Fruit fly (Drosophila melanogaster) whole organism, embryonic: ENCODE results near the gene HP1c.

Source experiments
- BEAF-32 ChIP-seq: fragments of 200-800 bp; sonication (Bioruptor generic); optimal IDR thresholded peaks from 3 replicates; lab custom pipeline; 2017; ENCODE audit warnings: missing biosample characterization, missing genetic modification characterization, mild to moderate bottlenecking, moderate library complexity, missing genetic modification reagents
- Bteb2 ChIP-seq: fragments of 200-800 bp; sonication (Bioruptor generic); optimal IDR thresholded peaks from 2 replicates; lab custom pipeline; 2016; ENCODE audit warnings: missing biosample characterization, missing genetic modification characterization
- CG10147 ChIP-seq: fragments of 200-800 bp; sonication (Bioruptor generic); optimal IDR thresholded peaks from 2 replicates; lab custom pipeline; 2019; ENCODE audit warnings: missing biosample characterization, mild to moderate bottlenecking, missing genetic modification characterization, moderate library complexity
- CG1024 ChIP-seq: fragments of 200-800 bp; sonication (Bioruptor generic); IDR thresholded peaks from 2 replicates; pipeline ENCODE4 v1.3.6; 2022; ENCODE audit warnings: missing biosample characterization, missing genetic modification characterization
- CG10321 ChIP-seq: fragments of 200-800 bp; sonication (Bioruptor generic); IDR thresholded peaks from 2 replicates; pipeline ENCODE4 v1.3.6; 2022; ENCODE audit warnings: missing biosample characterization, missing genetic modification characterization
- CG11456 ChIP-seq: fragments of 200-800 bp; sonication (Bioruptor generic); IDR thresholded peaks from 3 replicates; pipeline ENCODE4 v1.3.6; 2022; ENCODE audit warnings: missing biosample characterization, missing genetic modification characterization
- CG12071 ChIP-seq: fragments of 200-800 bp; sonication (Bioruptor generic); optimal IDR thresholded peaks from 3 replicates; lab custom pipeline; 2018; ENCODE audit warnings: missing biosample characterization, mild to moderate bottlenecking, missing genetic modification characterization
- CG12744 ChIP-seq: fragments of 200-800 bp; sonication (Bioruptor generic); optimal IDR thresholded peaks from 2 replicates; lab custom pipeline; 2016; ENCODE audit warnings: missing biosample characterization, missing genetic modification characterization
- CG12769 ChIP-seq: fragments of 200-800 bp; sonication (Bioruptor generic); optimal IDR thresholded peaks from 2 replicates; lab custom pipeline; 2019; ENCODE audit warnings: missing biosample characterization, mild to moderate bottlenecking, missing genetic modification characterization, moderate library complexity
- CG15514 ChIP-seq: fragments of 200-800 bp; sonication (Bioruptor generic); optimal IDR thresholded peaks from 3 replicates; lab custom pipeline; 2017; ENCODE audit warnings: missing biosample characterization, missing genetic modification characterization, mild to moderate bottlenecking, moderate library complexity, missing genetic modification reagents
- CG17802 ChIP-seq: fragments of 200-800 bp; sonication (Bioruptor generic); optimal IDR thresholded peaks from 2 replicates; lab custom pipeline; 2018; ENCODE audit warnings: missing biosample characterization, mild to moderate bottlenecking, missing genetic modification characterization, moderate library complexity
- CG1792 ChIP-seq: fragments of 200-800 bp; sonication (Bioruptor generic); optimal IDR thresholded peaks from 2 replicates; lab custom pipeline; 2016; ENCODE audit warnings: missing biosample characterization, missing genetic modification characterization
- CG18011 ChIP-seq: fragments of 200-800 bp; sonication (Bioruptor generic); optimal IDR thresholded peaks from 2 replicates; lab custom pipeline; 2017; ENCODE audit warnings: missing biosample characterization, missing genetic modification characterization, mild to moderate bottlenecking, moderate library complexity, missing genotype
- CG2199 ChIP-seq: fragments of 200-800 bp; sonication (Bioruptor generic); IDR thresholded peaks from 3 replicates; pipeline ENCODE4 v1.3.6; 2022; ENCODE audit warnings: missing biosample characterization, missing genetic modification characterization
- CG30403 ChIP-seq: fragments of 200-800 bp; sonication (Bioruptor generic); optimal IDR thresholded peaks from 3 replicates; lab custom pipeline; 2016; ENCODE audit warnings: missing biosample characterization, missing genetic modification characterization
- CG42726 ChIP-seq: fragments of 200-800 bp; sonication (Bioruptor generic); IDR thresholded peaks from 2 replicates; pipeline ENCODE4 v1.3.6; 2022; ENCODE audit warnings: missing biosample characterization, missing genetic modification characterization; ENCODE audit not compliant: partially characterized antibody
- CG4404 ChIP-seq: fragments of 200-800 bp; sonication (Bioruptor generic); IDR thresholded peaks from 2 replicates; pipeline ENCODE4 v1.3.6; 2022; ENCODE audit warnings: missing biosample characterization, missing genetic modification characterization
- CG9609 ChIP-seq: fragments of 200-800 bp; sonication (Bioruptor generic); optimal IDR thresholded peaks from 3 replicates; lab custom pipeline; 2016; ENCODE audit warnings: missing biosample characterization, missing genetic modification characterization
- Chrac-16 ChIP-seq: fragments of 200-800 bp; sonication (Bioruptor generic); optimal IDR thresholded peaks from 3 replicates; lab custom pipeline; 2016; ENCODE audit warnings: missing biosample characterization, missing genetic modification characterization
- D ChIP-seq, 2 experiments: fragments of 200-800 bp in 1 of 2; fragments of >200 bp in 1 of 2; sonication (Bioruptor generic) in 1 of 2; optimal IDR thresholded peaks; 2 replicates in 1 of 2; 3 replicates in 1 of 2; lab custom pipeline; 2017; ENCODE audit warnings: mild to moderate bottlenecking in 1 of 2, missing biosample characterization in 1 of 2, missing genetic modification characterization in 1 of 2, missing genetic modification reagents in 1 of 2
- Dbx ChIP-seq: fragments of 200-800 bp; sonication (Bioruptor generic); IDR thresholded peaks from 3 replicates; pipeline ENCODE4 v1.3.6; 2022; ENCODE audit warnings: missing biosample characterization, missing genetic modification characterization
- Deaf1 ChIP-seq: fragments of 200-800 bp; optimal IDR thresholded peaks from 3 replicates; lab custom pipeline; 2019; ENCODE audit warnings: missing biosample characterization, mild to moderate bottlenecking, missing genetic modification characterization, moderate library complexity
- Drgx ChIP-seq: fragments of 200-800 bp; sonication (Bioruptor generic); IDR thresholded peaks from 2 replicates; pipeline ENCODE4 v1.3.6; 2022; ENCODE audit warnings: missing biosample characterization, missing genetic modification characterization
- ERR ChIP-seq: fragments of 200-800 bp; sonication (Bioruptor generic); optimal IDR thresholded peaks from 2 replicates; lab custom pipeline; 2016; ENCODE audit warnings: missing biosample characterization, missing genetic modification characterization
- Kr ChIP-seq: fragments of 200-800 bp; sonication (Bioruptor generic); optimal IDR thresholded peaks from 2 replicates; lab custom pipeline; 2017; ENCODE audit warnings: missing biosample characterization, mild to moderate bottlenecking, missing genetic modification characterization
- MTF-1 ChIP-seq: fragments of 200-800 bp; sonication (Bioruptor generic); optimal IDR thresholded peaks from 2 replicates; lab custom pipeline; 2018; ENCODE audit warnings: missing biosample characterization, mild to moderate bottlenecking, missing genetic modification characterization, borderline replicate concordance
- Myb ChIP-seq: fragments of 200-800 bp; sonication (Bioruptor generic); optimal IDR thresholded peaks from 2 replicates; lab custom pipeline; 2016; ENCODE audit warnings: missing biosample characterization, missing genetic modification characterization
- Optix ChIP-seq: fragments of 200-800 bp; sonication (Bioruptor generic); IDR thresholded peaks from 3 replicates; pipeline ENCODE4 v1.3.6; 2022; ENCODE audit warnings: missing biosample characterization, missing genetic modification characterization
- Rfx ChIP-seq: fragments of 200-800 bp; sonication (Bioruptor generic); IDR thresholded peaks from 2 replicates; pipeline ENCODE4 v1.3.6; 2022; ENCODE audit warnings: missing biosample characterization, missing genetic modification characterization
- Rx ChIP-seq: fragments of 200-800 bp; sonication (Bioruptor generic); IDR thresholded peaks from 2 replicates; pipeline ENCODE4 v1.3.6; 2022; ENCODE audit warnings: missing biosample characterization, missing genetic modification characterization
- btn ChIP-seq: fragments of 200-800 bp; sonication (Bioruptor generic); optimal IDR thresholded peaks from 2 replicates; lab custom pipeline; 2016; ENCODE audit warnings: missing biosample characterization, missing genetic modification characterization
- cas ChIP-seq: fragments of 200-800 bp; sonication (Bioruptor generic); IDR thresholded peaks from 2 replicates; pipeline ENCODE4 v1.3.6; 2022; ENCODE audit warnings: missing biosample characterization, missing genetic modification characterization
- chinmo ChIP-seq: fragments of 200-800 bp; sonication (Bioruptor generic); IDR thresholded peaks from 4 replicates; pipeline ENCODE4 v1.3.6; 2022; ENCODE audit warnings: missing biosample characterization, missing genetic modification characterization; ENCODE audit not compliant: partially characterized antibody
- dati ChIP-seq: fragments of 200-800 bp; sonication (Bioruptor generic); IDR thresholded peaks from 2 replicates; pipeline ENCODE4 v1.3.6; 2022; ENCODE audit warnings: missing biosample characterization, missing genetic modification characterization
- dm ChIP-seq: fragments of 200-800 bp; sonication (Bioruptor generic); optimal IDR thresholded peaks from 3 replicates; lab custom pipeline; 2016; ENCODE audit warnings: missing biosample characterization, missing genetic modification characterization
- ftz-f1 ChIP-seq: fragments of 200-800 bp; sonication (Bioruptor generic); optimal IDR thresholded peaks from 2 replicates; lab custom pipeline; 2016; ENCODE audit warnings: missing biosample characterization, missing genetic modification characterization
- grn ChIP-seq: fragments of 200-800 bp; sonication (Bioruptor generic); optimal IDR thresholded peaks from 3 replicates; lab custom pipeline; 2017; ENCODE audit warnings: missing biosample characterization, missing genetic modification characterization
- gro ChIP-seq: fragments of 200-800 bp; sonication (Bioruptor generic); optimal IDR thresholded peaks from 2 replicates; lab custom pipeline; 2016; ENCODE audit warnings: missing biosample characterization, missing genetic modification characterization
- lab ChIP-seq: fragments of 200-800 bp; sonication (Bioruptor generic); optimal IDR thresholded peaks from 3 replicates; lab custom pipeline; 2017; ENCODE audit warnings: missing biosample characterization, missing genetic modification characterization, mild to moderate bottlenecking, moderate library complexity, missing genetic modification reagents
- lola ChIP-seq, 3 experiments: fragments of >200 bp in 2 of 3; fragments of 200-800 bp in 1 of 3; sonication (Bioruptor generic) in 1 of 3; optimal IDR thresholded peaks; 2 replicates each; lab custom pipeline; 2017 to 2019; ENCODE audit warnings: missing biosample characterization in 3 of 3, missing genetic modification characterization in 3 of 3, mild to moderate bottlenecking in 1 of 3, moderate library complexity in 1 of 3
- luna ChIP-seq: fragments of 200-800 bp; sonication (Bioruptor generic); optimal IDR thresholded peaks from 2 replicates; lab custom pipeline; 2016; ENCODE audit warnings: missing biosample characterization, missing genetic modification characterization
- p53 ChIP-seq: fragments of 200-800 bp; sonication (Bioruptor generic); optimal IDR thresholded peaks from 2 replicates; lab custom pipeline; 2016; ENCODE audit warnings: missing biosample characterization, missing genetic modification characterization
- pan ChIP-seq, 4 experiments: fragments of >200 bp in 3 of 4; fragments of 200-800 bp in 1 of 4; sonication (Bioruptor generic) in 1 of 4; optimal IDR thresholded peaks in 3 of 4; IDR thresholded peaks in 1 of 4; 2 replicates each; pipeline versions ENCODE4 v1.3.6 to Lab custom; 2017 to 2022; ENCODE audit warnings: missing biosample characterization in 2 of 4, missing genetic modification characterization in 2 of 4, mixed read lengths in 1 of 4
- pfk ChIP-seq: fragments of 200-800 bp; sonication (Bioruptor generic); optimal IDR thresholded peaks from 2 replicates; lab custom pipeline; 2018; ENCODE audit warnings: missing biosample characterization, mild to moderate bottlenecking, missing genetic modification characterization, moderate library complexity
- pros ChIP-seq: fragments of 200-800 bp; sonication (Bioruptor generic); optimal IDR thresholded peaks from 3 replicates; lab custom pipeline; 2019; ENCODE audit warnings: missing biosample characterization, mild to moderate bottlenecking, missing genetic modification characterization, moderate library complexity
- pzg ChIP-seq: fragments of 200-800 bp; sonication (Bioruptor generic); optimal IDR thresholded peaks from 3 replicates; lab custom pipeline; 2018; ENCODE audit warnings: missing biosample characterization, mild to moderate bottlenecking, missing genetic modification characterization, moderate library complexity
- repo ChIP-seq: fragments of 200-800 bp; sonication (Bioruptor generic); optimal IDR thresholded peaks from 2 replicates; lab custom pipeline; 2016; ENCODE audit warnings: missing biosample characterization, missing genetic modification characterization
- shn ChIP-seq: fragments of 200-800 bp; sonication (Bioruptor generic); optimal IDR thresholded peaks from 3 replicates; lab custom pipeline; 2016; ENCODE audit warnings: missing biosample characterization, missing genetic modification characterization
- sr ChIP-seq: fragments of 200-800 bp; sonication (Bioruptor generic); IDR thresholded peaks from 3 replicates; pipeline ENCODE4 v1.3.6; 2022; ENCODE audit warnings: missing biosample characterization, missing genetic modification characterization
- twi ChIP-seq: fragments of 200-800 bp; optimal IDR thresholded peaks from 2 replicates; lab custom pipeline; 2019; ENCODE audit warnings: missing biosample characterization, mild to moderate bottlenecking, missing genetic modification characterization, moderate library complexity
- vvl ChIP-seq: fragments of 200-800 bp; sonication (Bioruptor generic); IDR thresholded peaks from 2 replicates; pipeline ENCODE4 v1.3.6; 2022; ENCODE audit warnings: missing biosample characterization, missing genetic modification characterization

Gene HP1c

DNA sequence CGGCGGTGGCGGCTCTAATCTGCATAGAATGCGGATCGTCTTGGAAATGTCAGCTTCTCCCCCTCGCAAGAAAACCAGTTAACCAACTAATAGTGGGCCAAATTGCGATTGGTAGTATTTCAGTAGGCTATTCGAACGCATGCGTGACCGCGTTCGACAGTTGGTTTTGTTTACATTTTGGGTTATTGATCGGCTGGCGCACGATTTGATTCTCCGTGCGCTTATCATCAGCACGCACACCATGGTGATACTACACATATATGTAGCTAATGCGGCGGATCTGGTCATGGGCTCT lies 8.1 kb downstream of the HP1c start:
- peak; percentile 98 for TF ChIP-seq chinmo (GFP tag; lab: Robert Waterston, UW)
- no peak for TF ChIP-seq gro (GFP tag; lab: Kevin White, UChicago)
- TF ChIP-seq sr (GFP tag; lab: Robert Waterston, UW): no peak
- TF ChIP-seq CG15514 (GFP tag; lab: Kevin White, UChicago): no peak
- TF ChIP-seq CG11456 (GFP tag; lab: Robert Waterston, UW): no peak
- no peak for TF ChIP-seq pan (optimal IDR thresholded peaks at IDR 0.05; lab: Kevin White, UChicago)
- no peak for TF ChIP-seq pan (GFP tag; optimal IDR thresholded peaks at IDR 0.05 in 1 of 2, IDR thresholded peaks at IDR 0.05 in 1 of 2)
- no peak for TF ChIP-seq dm (GFP tag; lab: Kevin White, UChicago)
- TF ChIP-seq pzg (GFP tag; lab: Kevin White, UChicago): no peak
- peak; percentile 1 for TF ChIP-seq ftz-f1 (GFP tag; lab: Kevin White, UChicago)
- no peak for TF ChIP-seq p53 (GFP tag; lab: Kevin White, UChicago)
- TF ChIP-seq vvl (GFP tag; lab: Robert Waterston, UW): no peak; the same call in 1 of the 2 replicates
- no peak for TF ChIP-seq pfk (GFP tag; lab: Kevin White, UChicago)
- TF ChIP-seq shn (GFP tag; lab: Kevin White, UChicago): no peak
- TF ChIP-seq pros (GFP tag; lab: Kevin White, UChicago): peak; percentile 1
- no peak for TF ChIP-seq lola (GFP tag; optimal IDR thresholded peaks at IDR 0.05; lab: Kevin White, UChicago)
- TF ChIP-seq CG12744: no peak
- no peak for TF ChIP-seq Bteb2 (GFP tag; lab: Kevin White, UChicago)
- no peak for TF ChIP-seq CG17802 (tag; lab: Kevin White, UChicago)
- no peak for TF ChIP-seq Drgx (GFP tag; lab: Robert Waterston, UW)
- no peak for TF ChIP-seq Myb (GFP tag; lab: Kevin White, UChicago)
- TF ChIP-seq CG4404 (GFP tag; lab: Robert Waterston, UW): no peak
- peak; percentile 90 for TF ChIP-seq Deaf1 (tag; lab: Kevin White, UChicago)
- no peak for TF ChIP-seq CG1024
- TF ChIP-seq dati: no peak
- TF ChIP-seq CG2199 (GFP tag; lab: Robert Waterston, UW): 0 out of 3 replicates have a peak, but pooled peaks have one; percentile 65
- no peak for TF ChIP-seq BEAF-32 (GFP tag; lab: Kevin White, UChicago)
- TF ChIP-seq CG18011 (GFP tag; lab: Kevin White, UChicago): no peak
- no peak for TF ChIP-seq CG10147 (GFP tag; lab: Kevin White, UChicago)
- TF ChIP-seq twi (tag; lab: Kevin White, UChicago): no peak
- no peak for TF ChIP-seq CG9609 (GFP tag; lab: Kevin White, UChicago)
- TF ChIP-seq Rx (GFP tag; lab: Robert Waterston, UW): no peak
- TF ChIP-seq CG30403 (GFP tag; lab: Kevin White, UChicago): no peak
- TF ChIP-seq CG1792 (GFP tag; lab: Kevin White, UChicago): no peak
- peak; percentile 27 for TF ChIP-seq CG12769
- no peak for TF ChIP-seq btn (GFP tag; lab: Kevin White, UChicago)
- no peak for TF ChIP-seq cas
- TF ChIP-seq Rfx (GFP tag; lab: Robert Waterston, UW): no peak
- no peak for TF ChIP-seq repo
- no peak for TF ChIP-seq MTF-1 (GFP tag; lab: Kevin White, UChicago)
- TF ChIP-seq Kr: no peak
- no peak for TF ChIP-seq Chrac-16 (GFP tag; lab: Kevin White, UChicago)
- TF ChIP-seq grn (GFP tag; lab: Kevin White, UChicago): peak; percentile 4
- TF ChIP-seq D (optimal IDR thresholded peaks at IDR 0.05; lab: Kevin White, UChicago): no peak
- TF ChIP-seq D (GFP tag; optimal IDR thresholded peaks at IDR 0.05; lab: Kevin White, UChicago): no peak
- 0 out of 2 replicates have a peak, but pooled peaks have one; percentile 32 for TF ChIP-seq CG42726 (GFP tag; lab: Robert Waterston, UW)
- TF ChIP-seq CG10321 (GFP tag; lab: Robert Waterston, UW): no peak
- no peak for TF ChIP-seq lab (GFP tag; lab: Kevin White, UChicago)
- 0 out of 3 replicates have a peak, but pooled peaks have one; percentile 7 for TF ChIP-seq Dbx
- TF ChIP-seq Optix: no peak
- TF ChIP-seq ERR (GFP tag; lab: Kevin White, UChicago): no peak
- TF ChIP-seq luna: no peak
- TF ChIP-seq CG12071 (GFP tag; lab: Kevin White, UChicago): peak; percentile 27
